Worm (Caenorhabditis elegans) whole organism, early embryonic: Measurements from ENCODE around the gene ace-1.
A peak's percentile ranks its signal among the peaks of the same experiment; 100 is the strongest.

ENCODE experiments used
- B0310.2 ChIP-seq: sonication (generic microtip); optimal IDR thresholded peaks from 2 replicates; lab custom pipeline; 2016; ENCODE audit warnings: mild to moderate bottlenecking, missing genetic modification characterization, missing compliant biosample characterization
- F13C5.2 ChIP-seq: sonication (generic microtip); optimal IDR thresholded peaks from 2 replicates; lab custom pipeline; 2017; ENCODE audit warnings: mild to moderate bottlenecking, missing genetic modification characterization, inconsistent platforms, missing compliant biosample characterization
- aly-1 ChIP-seq: sonication (generic microtip); optimal IDR thresholded peaks from 2 replicates; lab custom pipeline; 2016; ENCODE audit warnings: missing genetic modification characterization, missing compliant biosample characterization
- ama-1 ChIP-seq: fragments of 150-350 bp; optimal IDR thresholded peaks from 2 replicates; lab custom pipeline; 2014
- ceh-13 ChIP-seq: fragments of 200-800 bp; sonication (Bioruptor generic); optimal IDR thresholded peaks from 2 replicates; lab custom pipeline; 2018; ENCODE audit warnings: mild to moderate bottlenecking, missing genetic modification characterization, missing compliant biosample characterization
- ceh-36 ChIP-seq: sonication (generic microtip); optimal IDR thresholded peaks from 2 replicates; lab custom pipeline; 2016; ENCODE audit warnings: missing genetic modification characterization, inconsistent platforms, missing compliant biosample characterization
- ets-7 ChIP-seq: sonication (generic microtip); optimal IDR thresholded peaks from 2 replicates; lab custom pipeline; 2016; ENCODE audit warnings: missing genotype, missing genetic modification characterization, missing compliant biosample characterization
- flt-1 ChIP-seq: fragments of 200-800 bp; sonication (Bioruptor generic); IDR thresholded peaks from 2 replicates; pipeline ENCODE4 v1.3.6; 2022; ENCODE audit warnings: missing genetic modification characterization, missing compliant biosample characterization
- hmbx-1 ChIP-seq: sonication (generic microtip); optimal IDR thresholded peaks from 2 replicates; lab custom pipeline; 2016; ENCODE audit warnings: mild to moderate bottlenecking, missing genetic modification characterization, missing compliant biosample characterization
- hmg-4 ChIP-seq: fragments of 200-800 bp; sonication (Bioruptor generic); optimal IDR thresholded peaks from 2 replicates; lab custom pipeline; 2018; ENCODE audit warnings: mild to moderate bottlenecking, missing genetic modification characterization, missing compliant biosample characterization
- hnd-1 ChIP-seq: sonication (generic microtip); optimal IDR thresholded peaks from 2 replicates; lab custom pipeline; 2016; ENCODE audit warnings: missing genetic modification characterization, missing compliant biosample characterization
- pes-1 ChIP-seq: fragments of 200-800 bp; sonication (Bioruptor generic); IDR thresholded peaks from 2 replicates; pipeline ENCODE4 v1.3.6; 2022; ENCODE audit warnings: missing genetic modification reagents, missing genetic modification characterization, missing compliant biosample characterization
- scrt-1 ChIP-seq: fragments of 200-800 bp; sonication (Bioruptor generic); IDR thresholded peaks from 2 replicates; pipeline ENCODE4 v1.3.6; 2022; ENCODE audit warnings: missing genetic modification characterization, missing compliant biosample characterization
- sea-1 ChIP-seq: fragments of 200-800 bp; sonication (Bioruptor generic); conservative IDR thresholded peaks from 2 replicates; pipeline ENCODE4 v1.3.6; 2022; ENCODE audit warnings: missing genetic modification characterization, missing compliant biosample characterization
- tbx-11 ChIP-seq: fragments of 200-800 bp; sonication (Bioruptor generic); IDR thresholded peaks from 2 replicates; pipeline ENCODE4 v1.3.6; 2022; ENCODE audit warnings: missing genetic modification characterization, missing compliant biosample characterization
- tbx-37 ChIP-seq: fragments of 200-800 bp; sonication (Bioruptor generic); conservative IDR thresholded peaks from 2 replicates; pipeline ENCODE4 v1.3.6; 2022; ENCODE audit warnings: missing genetic modification reagents, missing genetic modification characterization, missing compliant biosample characterization
- tra-4 ChIP-seq: sonication (generic microtip); optimal IDR thresholded peaks from 2 replicates; lab custom pipeline; 2017; ENCODE audit warnings: missing genetic modification characterization, missing compliant biosample characterization

ace-1 gene

DNA sequence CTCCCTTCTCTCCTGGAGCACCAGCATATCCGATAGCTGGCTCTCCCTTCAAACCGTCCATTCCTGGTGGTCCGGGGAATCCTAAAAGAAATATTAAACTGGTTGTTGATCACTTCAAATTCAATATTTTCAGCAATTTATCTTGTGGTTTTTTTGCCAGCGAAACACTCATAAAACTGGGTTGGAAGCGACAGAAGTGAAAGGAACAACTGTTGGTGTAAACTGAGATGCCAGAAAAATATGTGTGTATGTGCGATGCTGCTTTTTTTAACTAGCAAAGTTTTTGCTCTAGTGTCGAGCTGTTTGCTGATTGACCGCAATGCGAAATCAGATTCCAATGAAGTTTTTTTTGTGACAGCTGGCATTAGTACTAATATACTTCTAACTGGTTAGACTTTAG is 20.1 kb downstream of the ace-1 start:
- no peak for TF ChIP-seq aly-1 (tag; lab: Kevin White, UChicago)
- TF ChIP-seq ets-7 (tag; lab: Kevin White, UChicago), result no peak
- no peak for TF ChIP-seq ceh-36 (tag; lab: Kevin White, UChicago)
- TF ChIP-seq hmbx-1, result no peak
- TF ChIP-seq tra-4, result no peak

DNA sequence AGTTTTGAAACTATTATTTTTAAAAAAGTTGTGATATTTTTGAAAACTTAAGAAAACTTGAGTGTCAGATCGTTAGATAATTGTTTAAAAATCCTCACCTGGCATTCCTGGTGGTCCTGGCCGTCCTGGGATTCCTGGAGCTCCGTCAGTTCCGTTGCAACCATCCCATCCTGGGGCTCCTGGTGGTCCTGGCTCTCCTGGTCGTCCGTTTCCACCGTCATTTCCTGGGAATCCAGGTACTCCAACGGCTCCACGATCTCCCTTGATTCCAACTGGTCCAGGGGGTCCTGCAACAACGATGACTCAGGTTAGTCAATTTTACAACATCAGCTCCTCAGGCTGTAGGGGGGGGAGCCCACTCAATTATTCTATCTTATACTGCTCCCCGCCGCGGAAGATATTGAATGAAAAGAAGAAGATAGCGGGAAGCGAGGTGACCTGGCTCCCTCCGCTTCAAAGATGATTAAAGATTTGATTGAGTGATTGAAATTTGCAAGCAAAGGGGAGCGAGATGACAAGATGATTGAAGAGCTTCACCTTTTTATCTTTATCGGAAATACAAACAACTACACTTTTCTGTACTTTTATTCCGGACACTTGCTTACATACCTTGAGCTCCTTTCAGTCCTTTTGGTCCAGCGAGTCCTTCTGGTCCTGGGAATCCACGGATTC is 20.7 kb downstream of the ace-1 start:
- TF ChIP-seq sea-1 (GFP tag; lab: Robert Waterston, UW), result no peak
- TF ChIP-seq F13C5.2, result no peak
- no peak for TF ChIP-seq hmg-4 (GFP tag; lab: Kevin White, UChicago)
- TF ChIP-seq hmbx-1, result no peak
- no peak for TF ChIP-seq ceh-13 (GFP tag; lab: Kevin White, UChicago)
- TF ChIP-seq tra-4, result no peak
- no peak for TF ChIP-seq aly-1 (tag; lab: Kevin White, UChicago)
- no peak for TF ChIP-seq B0310.2 (tag; lab: Kevin White, UChicago)

DNA sequence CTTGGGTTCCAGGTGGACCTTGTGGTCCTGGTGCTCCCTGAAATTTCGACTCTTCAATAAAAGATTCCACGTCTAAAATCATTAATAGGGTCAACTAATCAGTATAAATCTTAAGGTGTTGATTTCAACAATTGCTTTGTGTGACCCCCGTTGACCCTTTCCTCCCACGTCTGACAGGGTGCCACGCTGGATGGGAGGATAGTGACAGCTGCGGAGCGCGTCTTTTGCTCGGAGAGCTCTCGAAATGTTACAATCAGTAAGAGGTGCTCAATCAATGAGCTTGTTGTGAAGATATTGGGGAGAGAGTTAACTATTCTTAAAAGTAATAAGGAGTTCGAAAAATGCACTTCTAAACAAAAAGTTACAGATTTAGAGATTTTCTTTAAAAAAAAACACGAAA is 21.3 kb downstream of the ace-1 start:
- TF ChIP-seq tbx-11 (GFP tag; lab: Robert Waterston, UW) (no peak), tra-4 (no peak), pes-1 (no peak), ets-7 (tag; lab: Kevin White, UChicago) (no peak), hmg-4 (GFP tag; lab: Kevin White, UChicago) (no peak), scrt-1 (GFP tag; lab: Robert Waterston, UW) (no peak), ceh-13 (GFP tag; lab: Kevin White, UChicago) (no peak), ceh-36 (tag; lab: Kevin White, UChicago) (no peak), B0310.2 (tag; lab: Kevin White, UChicago) (no peak), F13C5.2 (no peak)

DNA sequence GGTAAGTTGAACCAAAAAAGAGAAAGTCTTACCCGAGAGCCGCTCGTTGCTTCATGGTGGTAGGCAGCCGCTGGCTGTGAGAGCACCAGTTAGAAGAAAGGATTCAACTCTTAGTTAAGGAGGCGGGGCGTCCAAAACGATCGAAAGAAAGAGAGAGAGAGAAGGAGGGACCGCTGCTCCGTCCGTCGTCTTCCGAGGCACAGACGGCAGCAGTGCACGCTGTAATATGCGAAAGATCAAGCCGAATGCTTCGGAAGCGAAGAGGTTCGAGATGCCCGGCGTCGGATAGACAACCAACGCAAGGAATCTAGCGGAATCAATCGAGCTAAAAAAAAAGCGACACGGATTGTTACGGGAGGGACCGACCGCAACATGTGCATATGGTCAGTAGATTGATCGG is 22.2 kb downstream of the ace-1 start, which contains the start of gene let-2:
let-2 (minus strand) TSS at position 68 of the 400 bp plus-strand sequence.
- TF ChIP-seq ama-1 (lab: Kevin White, UChicago), result no peak

DNA sequence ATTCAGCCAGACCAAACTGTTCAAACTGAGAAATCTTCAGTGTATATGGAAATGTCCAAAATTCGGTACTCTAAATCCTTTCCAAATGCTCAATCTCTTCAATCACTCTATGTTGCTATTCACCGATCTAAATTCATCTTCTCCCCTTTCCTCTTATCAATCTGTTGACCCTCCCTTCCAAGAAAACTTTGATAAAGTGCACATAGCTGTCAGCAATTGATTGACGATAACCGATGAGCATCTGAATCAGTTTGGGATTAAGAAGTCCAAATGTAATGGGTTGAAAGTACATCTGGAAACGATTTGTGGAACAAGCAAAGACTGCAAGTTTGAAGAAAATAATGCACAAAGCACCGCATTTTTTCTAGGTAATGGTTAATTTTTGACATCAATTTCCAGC is 22.9 kb downstream of the ace-1 start:
- TF ChIP-seq B0310.2 (tag; lab: Kevin White, UChicago) (no peak), scrt-1 (GFP tag; lab: Robert Waterston, UW) (no peak), pes-1 (no peak), ceh-13 (GFP tag; lab: Kevin White, UChicago) (no peak), tra-4 (no peak), tbx-37 (GFP tag; lab: Robert Waterston, UW) (no peak), ama-1 (lab: Kevin White, UChicago) (no peak), ceh-36 (tag; lab: Kevin White, UChicago) (no peak), F13C5.2 (no peak), hmg-4 (GFP tag; lab: Kevin White, UChicago) (no peak), flt-1 (GFP tag; lab: Robert Waterston, UW) (no peak), ets-7 (tag; lab: Kevin White, UChicago) (no peak), hmbx-1 (no peak), tbx-11 (GFP tag; lab: Robert Waterston, UW) (no peak), aly-1 (tag; lab: Kevin White, UChicago) (no peak), hnd-1 (tag; lab: Kevin White, UChicago) (no peak), sea-1 (GFP tag; lab: Robert Waterston, UW) (no peak)

DNA sequence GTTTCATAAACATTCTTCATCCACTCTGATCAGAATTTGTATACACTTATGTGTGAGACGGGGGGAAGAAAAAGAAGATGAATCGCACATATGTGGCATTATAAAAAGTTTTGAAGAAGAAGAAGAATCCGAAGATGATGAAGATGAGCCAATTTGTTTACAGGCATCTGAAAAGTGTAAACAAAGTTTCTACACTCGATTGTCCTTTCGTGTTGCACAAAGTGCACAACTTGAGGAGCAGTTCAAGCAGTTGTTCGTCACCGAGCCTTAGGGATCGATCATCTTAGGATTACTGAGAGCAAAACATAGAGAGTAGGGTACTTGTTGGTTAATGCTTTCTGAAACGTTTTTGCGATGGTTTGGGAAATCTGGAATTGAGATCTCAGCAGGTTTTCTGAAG is 24.0 kb downstream of the ace-1 start:
- TF ChIP-seq aly-1 (tag; lab: Kevin White, UChicago), result no peak
- no peak for TF ChIP-seq tbx-11 (GFP tag; lab: Robert Waterston, UW)
- no peak for TF ChIP-seq ceh-13 (GFP tag; lab: Kevin White, UChicago)
- no peak for TF ChIP-seq scrt-1 (GFP tag; lab: Robert Waterston, UW)
- TF ChIP-seq hmbx-1, result no peak
- no peak for TF ChIP-seq tbx-37 (GFP tag; lab: Robert Waterston, UW)
- no peak for TF ChIP-seq pes-1
- TF ChIP-seq hnd-1 (tag; lab: Kevin White, UChicago), result no peak
- TF ChIP-seq ets-7 (tag; lab: Kevin White, UChicago), result no peak
- TF ChIP-seq sea-1 (GFP tag; lab: Robert Waterston, UW), result no peak
- no peak for TF ChIP-seq ceh-36 (tag; lab: Kevin White, UChicago)
- no peak for TF ChIP-seq F13C5.2
- TF ChIP-seq B0310.2 (tag; lab: Kevin White, UChicago), result no peak
- no peak for TF ChIP-seq hmg-4 (GFP tag; lab: Kevin White, UChicago)
- no peak for TF ChIP-seq flt-1 (GFP tag; lab: Robert Waterston, UW)
- TF ChIP-seq ama-1 (lab: Kevin White, UChicago), result no peak
- TF ChIP-seq tra-4, result no peak

DNA sequence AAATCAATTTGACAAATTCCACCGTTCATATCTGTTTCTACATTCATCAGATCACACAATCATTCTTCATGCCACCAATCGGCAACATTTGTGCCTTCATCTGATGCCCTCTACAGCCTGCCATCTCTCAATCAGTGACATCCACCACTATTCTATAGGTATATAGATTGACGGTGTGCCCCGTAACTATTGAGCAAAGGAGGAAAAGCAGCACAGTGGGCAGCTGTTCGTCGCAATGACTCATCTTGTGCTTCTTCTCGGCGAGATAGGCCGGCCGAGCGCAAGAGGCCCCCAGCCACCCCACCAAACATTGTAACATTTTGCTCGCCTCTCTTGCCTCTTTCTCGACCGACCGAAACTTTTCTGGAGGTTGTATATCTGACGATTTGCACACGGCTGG is 25.0 kb downstream of the ace-1 start:
- TF ChIP-seq B0310.2 (tag; lab: Kevin White, UChicago) (no peak), tra-4 (no peak), F13C5.2 (no peak), hmg-4 (GFP tag; lab: Kevin White, UChicago) (peak; percentile 6), flt-1 (GFP tag; lab: Robert Waterston, UW) (no peak), ceh-13 (GFP tag; lab: Kevin White, UChicago) (no peak), scrt-1 (GFP tag; lab: Robert Waterston, UW) (no peak), hmbx-1 (no peak), ama-1 (lab: Kevin White, UChicago) (no peak)

DNA sequence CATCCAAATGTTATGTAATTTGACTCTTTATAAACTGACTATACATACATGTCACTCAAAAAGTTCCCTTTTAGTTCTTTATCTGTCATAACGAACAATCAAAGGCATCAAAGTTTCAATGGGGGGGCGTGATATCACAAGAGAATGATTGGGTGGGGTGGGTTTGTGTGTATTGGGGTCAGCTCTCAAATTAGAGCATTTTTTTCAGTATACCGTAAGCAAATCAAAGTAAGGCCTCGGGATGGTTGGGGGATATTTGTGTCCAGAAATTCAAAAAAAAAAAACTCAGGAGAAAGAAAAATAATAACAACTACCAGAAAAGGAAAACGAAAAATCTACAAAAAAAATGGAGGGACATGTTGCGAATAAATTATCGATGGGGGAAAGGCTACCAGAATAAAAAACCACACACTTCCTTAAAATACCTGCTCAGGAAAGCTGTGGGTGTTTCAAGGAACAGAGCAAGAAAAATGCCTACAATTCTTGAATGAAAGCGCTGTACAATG is 31.4 kb downstream of the ace-1 start, which contains the start of gene F01G12.18:
F01G12.18 (minus strand) TSS at position 51 of the 506 bp plus-strand sequence.
- TF ChIP-seq ceh-36 (tag; lab: Kevin White, UChicago), result no peak
- no peak for TF ChIP-seq hmbx-1
- TF ChIP-seq hnd-1 (tag; lab: Kevin White, UChicago), result no peak
- no peak for TF ChIP-seq sea-1 (GFP tag; lab: Robert Waterston, UW)
- TF ChIP-seq F13C5.2, result no peak
- TF ChIP-seq pes-1, result no peak
- no peak for TF ChIP-seq tra-4
- TF ChIP-seq B0310.2 (tag; lab: Kevin White, UChicago), result no peak
- TF ChIP-seq ceh-13 (GFP tag; lab: Kevin White, UChicago), result no peak
- TF ChIP-seq aly-1 (tag; lab: Kevin White, UChicago), result no peak
- no peak for TF ChIP-seq ama-1 (lab: Kevin White, UChicago)
- TF ChIP-seq tbx-11 (GFP tag; lab: Robert Waterston, UW), result no peak
